Fruit fly (Drosophila melanogaster) whole organism, embryonic: ENCODE data around the gene Muc30E.

Experiments used
- Antp ChIP-seq: fragments of 200-800 bp; sonication (Bioruptor generic); optimal IDR thresholded peaks from 3 replicates; lab custom pipeline; 2016; ENCODE audit warnings: missing biosample characterization, missing genetic modification characterization
- Atf6 ChIP-seq: fragments of 200-800 bp; sonication (Bioruptor generic); IDR thresholded peaks from 2 replicates; pipeline ENCODE4 v1.3.6; 2022; ENCODE audit warnings: missing biosample characterization, missing genetic modification characterization
- B-H1 ChIP-seq: fragments of 200-800 bp; sonication (Bioruptor generic); IDR thresholded peaks from 3 replicates; pipeline ENCODE4 v1.3.6; 2022; ENCODE audit warnings: missing biosample characterization, missing genetic modification characterization
- Bgb ChIP-seq: fragments of 200-800 bp; sonication (Bioruptor generic); IDR thresholded peaks from 2 replicates; pipeline ENCODE4 v1.3.6; 2022; ENCODE audit warnings: missing biosample characterization, missing genetic modification characterization; ENCODE audit not compliant: partially characterized antibody
- CG12071 ChIP-seq: fragments of 200-800 bp; sonication (Bioruptor generic); optimal IDR thresholded peaks from 3 replicates; lab custom pipeline; 2018; ENCODE audit warnings: missing biosample characterization, mild to moderate bottlenecking, missing genetic modification characterization
- CG14014 ChIP-seq: fragments of 200-800 bp; sonication (Bioruptor generic); IDR thresholded peaks from 2 replicates; pipeline ENCODE4 v1.3.6; 2022; ENCODE audit warnings: missing biosample characterization, missing genetic modification characterization
- CG14050 ChIP-seq: fragments of 200-800 bp; sonication (Bioruptor generic); IDR thresholded peaks from 3 replicates; pipeline ENCODE4 v1.3.6; 2022; ENCODE audit warnings: missing biosample characterization, missing genetic modification characterization
- CG14441 ChIP-seq: fragments of 200-800 bp; sonication (Bioruptor generic); IDR thresholded peaks from 2 replicates; pipeline ENCODE4 v1.3.6; 2022; ENCODE audit warnings: missing biosample characterization, missing genetic modification characterization
- CG15011 ChIP-seq: fragments of 200-800 bp; sonication (Bioruptor generic); optimal IDR thresholded peaks from 3 replicates; lab custom pipeline; 2018; ENCODE audit warnings: missing biosample characterization, mild to moderate bottlenecking, missing genetic modification characterization
- CG1602 ChIP-seq: fragments of 200-800 bp; sonication (Bioruptor generic); optimal IDR thresholded peaks from 3 replicates; lab custom pipeline; 2016; ENCODE audit warnings: missing biosample characterization, missing genetic modification characterization
- CG17361 ChIP-seq: fragments of 200-800 bp; sonication (Bioruptor generic); IDR thresholded peaks from 3 replicates; pipeline ENCODE4 v1.3.6; 2022; ENCODE audit warnings: missing biosample characterization, missing genetic modification characterization
- CG2120 ChIP-seq: fragments of 200-800 bp; sonication (Bioruptor generic); optimal IDR thresholded peaks from 3 replicates; lab custom pipeline; 2016; ENCODE audit warnings: missing biosample characterization, missing genetic modification characterization
- CG30020 ChIP-seq: fragments of 200-800 bp; optimal IDR thresholded peaks from 2 replicates; lab custom pipeline; 2019; ENCODE audit warnings: missing biosample characterization, mild to moderate bottlenecking, missing genetic modification characterization, moderate library complexity
- CG31224 ChIP-seq: fragments of 200-800 bp; sonication (Bioruptor generic); IDR thresholded peaks from 2 replicates; pipeline ENCODE4 v1.3.6; 2022; ENCODE audit warnings: missing biosample characterization, missing genetic modification characterization
- CG31388 ChIP-seq: fragments of 200-800 bp; sonication (Bioruptor generic); optimal IDR thresholded peaks from 2 replicates; lab custom pipeline; 2016; ENCODE audit warnings: missing biosample characterization, missing genetic modification characterization
- CG32532 ChIP-seq: fragments of 200-800 bp; sonication (Bioruptor generic); IDR thresholded peaks from 2 replicates; pipeline ENCODE4 v1.3.6; 2022; ENCODE audit warnings: missing biosample characterization, missing genetic modification characterization
- CG33213 ChIP-seq: fragments of 200-800 bp; sonication (Bioruptor generic); optimal IDR thresholded peaks from 3 replicates; lab custom pipeline; 2016; ENCODE audit warnings: missing biosample characterization, missing genetic modification characterization
- CG3995 ChIP-seq: fragments of 200-800 bp; sonication (Bioruptor generic); optimal IDR thresholded peaks from 3 replicates; lab custom pipeline; 2016; ENCODE audit warnings: missing biosample characterization, missing genetic modification characterization
- CG5180 ChIP-seq: fragments of 200-800 bp; sonication (Bioruptor generic); optimal IDR thresholded peaks from 3 replicates; lab custom pipeline; 2017; ENCODE audit warnings: missing biosample characterization, missing genetic modification characterization, mild to moderate bottlenecking, moderate library complexity, missing genetic modification reagents
- CG6683 ChIP-seq: fragments of 200-800 bp; sonication (Bioruptor generic); optimal IDR thresholded peaks from 2 replicates; lab custom pipeline; 2017; ENCODE audit warnings: missing biosample characterization, mild to moderate bottlenecking, missing genetic modification characterization, missing genetic modification reagents
- CG8944 ChIP-seq: fragments of 200-800 bp; sonication (Bioruptor generic); optimal IDR thresholded peaks from 3 replicates; lab custom pipeline; 2016; ENCODE audit warnings: missing biosample characterization, missing genetic modification characterization
- CG9817 ChIP-seq: fragments of 200-800 bp; sonication (Bioruptor generic); optimal IDR thresholded peaks from 2 replicates; lab custom pipeline; 2018; ENCODE audit warnings: missing biosample characterization, mild to moderate bottlenecking, missing genetic modification characterization, moderate library complexity
- D19B ChIP-seq: fragments of 200-800 bp; sonication (Bioruptor generic); optimal IDR thresholded peaks from 2 replicates; lab custom pipeline; 2017; ENCODE audit warnings: missing biosample characterization, mild to moderate bottlenecking, missing genetic modification characterization
- Deaf1 ChIP-seq: fragments of 200-800 bp; optimal IDR thresholded peaks from 3 replicates; lab custom pipeline; 2019; ENCODE audit warnings: missing biosample characterization, mild to moderate bottlenecking, missing genetic modification characterization, moderate library complexity
- Dll ChIP-seq: fragments of 200-800 bp; sonication (Bioruptor generic); IDR thresholded peaks from 4 replicates; pipeline ENCODE4 v1.3.6; 2022; ENCODE audit warnings: missing biosample characterization, missing genetic modification characterization; ENCODE audit not compliant: partially characterized antibody
- Drgx ChIP-seq: fragments of 200-800 bp; sonication (Bioruptor generic); IDR thresholded peaks from 2 replicates; pipeline ENCODE4 v1.3.6; 2022; ENCODE audit warnings: missing biosample characterization, missing genetic modification characterization
- Fer2 ChIP-seq: fragments of 200-800 bp; sonication (Bioruptor generic); optimal IDR thresholded peaks from 2 replicates; lab custom pipeline; 2018; ENCODE audit warnings: missing biosample characterization, mild to moderate bottlenecking, missing genetic modification characterization, moderate library complexity
- H2.0 ChIP-seq: fragments of 200-800 bp; sonication (Bioruptor generic); IDR thresholded peaks from 2 replicates; pipeline ENCODE4 v1.3.6; 2022; ENCODE audit warnings: missing biosample characterization, missing genetic modification characterization
- Med ChIP-seq: fragments of 200-800 bp; sonication (Bioruptor generic); peaks from one replicate; lab custom pipeline; 2016; ENCODE audit warnings: missing biosample characterization, missing genetic modification characterization, mild to moderate bottlenecking, inconsistent platforms, moderate library complexity
- Neu2 ChIP-seq: fragments of 200-800 bp; sonication (Bioruptor generic); optimal IDR thresholded peaks from 3 replicates; lab custom pipeline; 2016; ENCODE audit warnings: missing biosample characterization, missing genetic modification characterization, borderline replicate concordance
- Nf-YA ChIP-seq: fragments of 200-800 bp; sonication (Bioruptor generic); IDR thresholded peaks from 2 replicates; pipeline ENCODE4 v1.3.6; 2022; ENCODE audit warnings: missing biosample characterization, missing genetic modification characterization
- Nf-YB ChIP-seq: fragments of 200-800 bp; sonication (Bioruptor generic); optimal IDR thresholded peaks from 3 replicates; lab custom pipeline; 2019; ENCODE audit warnings: missing biosample characterization, mild to moderate bottlenecking, missing genetic modification characterization, moderate library complexity
- Poxn ChIP-seq: fragments of 200-800 bp; sonication (Bioruptor generic); IDR thresholded peaks from 2 replicates; pipeline ENCODE4 v1.3.6; 2022; ENCODE audit warnings: missing biosample characterization, missing genetic modification characterization
- Side ChIP-seq: fragments of 200-800 bp; sonication (Bioruptor generic); optimal IDR thresholded peaks from 2 replicates; lab custom pipeline; 2016; ENCODE audit warnings: missing biosample characterization, missing genetic modification characterization
- Stat92E ChIP-seq, 3 experiments: fragments of >200 bp in 2 of 3; fragments of 200-800 bp in 1 of 3; sonication (Bioruptor generic) in 1 of 3; optimal IDR thresholded peaks; 2 replicates each; lab custom pipeline; 2017 to 2019; ENCODE audit warnings: missing biosample characterization in 3 of 3, missing genetic modification characterization in 3 of 3, mild to moderate bottlenecking in 1 of 3, moderate library complexity in 1 of 3
- ap ChIP-seq: fragments of 200-800 bp; sonication (Bioruptor generic); IDR thresholded peaks from 2 replicates; pipeline ENCODE4 v1.3.6; 2022; ENCODE audit warnings: missing biosample characterization, missing genetic modification characterization
- az2 ChIP-seq: fragments of 200-800 bp; sonication (Bioruptor generic); optimal IDR thresholded peaks from 3 replicates; lab custom pipeline; 2016; ENCODE audit warnings: missing biosample characterization, missing genetic modification characterization
- chm ChIP-seq: fragments of 200-800 bp; sonication (Bioruptor generic); IDR thresholded peaks from 2 replicates; pipeline ENCODE4 v1.3.6; 2022; ENCODE audit warnings: missing biosample characterization, missing genetic modification characterization
- eve ChIP-seq, 2 experiments: fragments of >200 bp; optimal IDR thresholded peaks; 2 replicates each; lab custom pipeline; 2017; ENCODE audit warnings: missing biosample characterization in 2 of 2, missing genetic modification characterization in 2 of 2
- ind ChIP-seq: fragments of 200-800 bp; sonication (Bioruptor generic); optimal IDR thresholded peaks from 3 replicates; lab custom pipeline; 2016; ENCODE audit warnings: missing biosample characterization, missing genetic modification characterization
- jumu ChIP-seq: fragments of 200-800 bp; sonication (Bioruptor generic); optimal IDR thresholded peaks from 3 replicates; lab custom pipeline; 2016; ENCODE audit warnings: missing biosample characterization, missing genetic modification characterization
- ken ChIP-seq: fragments of 200-800 bp; sonication (Bioruptor generic); IDR thresholded peaks from 3 replicates; pipeline ENCODE4 v1.3.6; 2022; ENCODE audit warnings: missing biosample characterization, missing genetic modification characterization
- nmo ChIP-seq: fragments of 200-800 bp; sonication (Bioruptor generic); optimal IDR thresholded peaks from 2 replicates; lab custom pipeline; 2018; ENCODE audit warnings: missing biosample characterization, mild to moderate bottlenecking, missing genetic modification characterization, moderate library complexity
- pan ChIP-seq, 4 experiments: fragments of >200 bp in 3 of 4; fragments of 200-800 bp in 1 of 4; sonication (Bioruptor generic) in 1 of 4; optimal IDR thresholded peaks in 3 of 4; IDR thresholded peaks in 1 of 4; 2 replicates each; pipeline versions ENCODE4 v1.3.6 to Lab custom; 2017 to 2022; ENCODE audit warnings: missing biosample characterization in 2 of 4, missing genetic modification characterization in 2 of 4, mixed read lengths in 1 of 4
- phol ChIP-seq: fragments of 200-800 bp; sonication (Bioruptor generic); optimal IDR thresholded peaks from 3 replicates; lab custom pipeline; 2018; ENCODE audit warnings: missing biosample characterization, mild to moderate bottlenecking, missing genetic modification characterization, moderate library complexity
- schlank ChIP-seq: fragments of 200-800 bp; sonication (Bioruptor generic); optimal IDR thresholded peaks from 2 replicates; lab custom pipeline; 2018; ENCODE audit warnings: missing biosample characterization, mild to moderate bottlenecking, missing genetic modification characterization
- unpg ChIP-seq: fragments of 200-800 bp; sonication (Bioruptor generic); optimal IDR thresholded peaks from 3 replicates; lab custom pipeline; 2018; ENCODE audit warnings: missing biosample characterization, mild to moderate bottlenecking, missing genetic modification characterization, moderate library complexity

The Muc30E gene

DNA sequence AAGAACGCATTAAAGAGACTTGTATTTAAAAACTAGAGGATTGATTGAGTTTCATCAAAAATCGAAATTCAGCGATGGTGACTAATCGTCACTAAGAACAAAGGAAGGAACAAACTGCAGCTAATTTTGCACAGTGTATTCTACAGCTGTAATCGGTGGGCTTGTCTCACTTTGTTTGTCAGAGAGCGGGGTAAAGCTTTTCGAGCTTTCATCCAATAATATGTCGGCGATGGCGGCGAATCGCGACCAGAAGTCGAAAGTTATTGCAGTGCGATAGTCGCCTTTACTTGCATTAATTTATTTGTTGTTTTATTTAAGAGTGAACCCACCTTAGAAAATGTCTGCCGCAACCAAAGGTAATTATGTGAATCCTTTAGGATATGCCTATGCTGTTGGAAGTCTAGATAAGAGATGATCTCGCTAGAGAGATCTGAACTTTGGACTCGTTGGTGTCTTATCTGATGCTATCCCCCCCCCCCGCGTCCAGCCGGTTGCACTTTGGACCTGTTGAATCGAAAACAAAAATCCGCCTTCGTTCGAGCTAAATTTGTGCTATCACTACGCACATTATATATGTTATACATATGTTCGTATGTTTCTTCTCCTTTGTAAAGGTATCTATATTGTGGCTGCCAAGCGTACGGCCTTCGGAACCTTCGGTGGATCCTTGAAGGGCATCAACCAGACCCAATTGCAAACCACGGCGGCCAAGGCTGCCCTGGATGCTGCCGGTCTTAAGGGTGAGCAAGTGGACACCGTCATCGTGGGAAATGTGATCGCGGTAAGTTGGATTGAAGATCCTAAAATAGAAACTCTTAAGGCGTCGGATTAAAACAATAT, 12.3 kb upstream of the Muc30E start, which contains the start of gene yip2 (continued):
- TF ChIP-seq CG30020 (tag; lab: Kevin White, UChicago) (no peak), B-H1 (no peak; the same call in 2 of the 3 replicates), az2 (GFP tag; lab: Kevin White, UChicago) (peak; percentile 53), ind (GFP tag; lab: Kevin White, UChicago) (peak; percentile 61), Antp (GFP tag; lab: Kevin White, UChicago) (peak; percentile 55), CG1602 (GFP tag; lab: Kevin White, UChicago) (no peak), jumu (GFP tag; lab: Kevin White, UChicago) (peak; percentile 56), CG15011 (GFP tag; lab: Kevin White, UChicago) (no peak), schlank (tag; lab: Kevin White, UChicago) (peak; percentile 21), Deaf1 (peak; percentile 49), CG8944 (peak; percentile 21), CG17361 (GFP tag; lab: Robert Waterston, UW) (peak; percentile 34; the same call in 2 of the 3 replicates), CG32532 (GFP tag; lab: Robert Waterston, UW) (peak; percentile 63; the same call in 1 of the 2 replicates), CG2120 (peak; percentile 83), Poxn (GFP tag; lab: Robert Waterston, UW) (no peak), Side (peak; percentile 30), D19B (GFP tag; lab: Kevin White, UChicago) (peak; percentile 40), CG6683 (GFP tag; lab: Kevin White, UChicago) (peak; percentile 36), CG14441 (peak; percentile 49), eve (GFP tag; optimal IDR thresholded peaks at IDR 0.05; lab: Kevin White, UChicago) (no peak), ken (no peak; the same call in 2 of the 3 replicates), H2.0 (GFP tag; lab: Robert Waterston, UW) (peak; percentile 42; the same call in 1 of the 2 replicates), CG33213 (GFP tag; lab: Kevin White, UChicago) (no peak), phol (tag; lab: Kevin White, UChicago) (peak; percentile 53), unpg (GFP tag; lab: Kevin White, UChicago) (peak; percentile 69), ap (GFP tag; lab: Robert Waterston, UW) (peak; percentile 52), CG14014 (peak; percentile 70), CG9817 (tag; lab: Kevin White, UChicago) (peak; percentile 39), Neu2 (GFP tag; lab: Kevin White, UChicago) (no peak), CG5180 (GFP tag; lab: Kevin White, UChicago) (peak; percentile 29), pan (optimal IDR thresholded peaks at IDR 0.05; lab: Kevin White, UChicago) (no peak), pan (GFP tag; optimal IDR thresholded peaks at IDR 0.05 in 1 of 2, IDR thresholded peaks at IDR 0.05 in 1 of 2) (peak in 1 of 2 experiments; percentile 71), CG31388 (GFP tag; lab: Kevin White, UChicago) (no peak), Med (GFP tag; lab: Kevin White, UChicago) (peak; percentile 94), chm (peak; percentile 64; the same call in 1 of the 2 replicates), CG31224 (no peak; the same call in none of the 2 replicates), nmo (GFP tag; lab: Kevin White, UChicago) (peak; percentile 22), Drgx (peak; percentile 95), Fer2 (tag; lab: Kevin White, UChicago) (no peak), Nf-YB (GFP tag; lab: Kevin White, UChicago) (peak; percentile 29), Bgb (GFP tag; lab: Robert Waterston, UW) (0 out of 2 replicates have a peak, but pooled peaks have one; percentile 11), Stat92E (GFP tag; optimal IDR thresholded peaks at IDR 0.05; lab: Kevin White, UChicago) (no peak), CG12071 (peak; percentile 62), CG14050 (GFP tag; lab: Robert Waterston, UW) (peak; percentile 47; the same call in 1 of the 3 replicates), Dll (GFP tag; lab: Robert Waterston, UW) (0 out of 4 replicates have a peak, but pooled peaks have one; percentile 33), Atf6 (peak; percentile 78), Nf-YA (GFP tag; lab: Robert Waterston, UW) (peak; percentile 51; the same call in 1 of the 2 replicates), CG3995 (GFP tag; lab: Kevin White, UChicago) (peak; percentile 14)
